Worm (Caenorhabditis elegans): Measurements from ENCODE around the gene T05H4.3.

T05H4.3 gene

DNA sequence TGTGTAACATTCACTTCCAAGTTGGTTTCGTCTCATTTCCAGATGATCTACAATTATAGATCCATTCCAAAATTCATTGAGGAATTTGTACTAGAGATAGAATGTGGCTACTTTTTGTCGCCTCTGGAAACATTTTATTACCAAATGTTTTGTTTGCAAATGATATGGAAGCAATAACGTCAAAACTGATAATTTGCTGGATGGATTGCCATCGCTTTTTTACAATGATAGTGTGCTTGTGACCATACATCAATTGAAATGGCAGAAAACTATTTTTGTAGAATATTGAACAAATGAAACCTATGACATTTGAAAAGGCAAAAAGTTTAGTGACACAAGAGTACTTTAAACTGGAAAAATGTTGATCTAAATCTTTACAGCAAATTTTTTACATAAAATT is 27.7 kb upstream of the T05H4.3 start:
- no peak for TF ChIP-seq ttx-3 (tag; optimal IDR thresholded peaks at IDR 0.05)
- no peak for TF ChIP-seq unc-3 (GFP tag; conservative IDR thresholded peaks at IDR 0.05)
- TF ChIP-seq unc-3 (tag; optimal IDR thresholded peaks at IDR 0.05), result no peak
- TF ChIP-seq fkh-6 (tag; optimal IDR thresholded peaks at IDR 0.05), result no peak
- no peak for TF ChIP-seq gmeb-2 (tag; optimal IDR thresholded peaks at IDR 0.05)
- no peak for TF ChIP-seq unc-42 (tag; optimal IDR thresholded peaks at IDR 0.05)
- TF ChIP-seq ama-1 (optimal IDR thresholded peaks at IDR 0.05), result no peak
- no peak for TF ChIP-seq pha-4 (tag; optimal IDR thresholded peaks at IDR 0.05)
- no peak for TF ChIP-seq ceh-45 (GFP tag; IDR thresholded peaks at IDR 0.05)
- no peak for TF ChIP-seq lin-11 (tag; optimal IDR thresholded peaks at IDR 0.05)
- TF ChIP-seq ceh-30 (tag; optimal IDR thresholded peaks at IDR 0.05), result no peak
- TF ChIP-seq tbx-2 (tag; optimal IDR thresholded peaks at IDR 0.05), result no peak
- no peak for TF ChIP-seq nhr-11 (tag; optimal IDR thresholded peaks at IDR 0.05)
- TF ChIP-seq pat-9 (tag; optimal IDR thresholded peaks at IDR 0.05), result no peak
- no peak for TF ChIP-seq C38D4.7 (GFP tag; optimal IDR thresholded peaks at IDR 0.05)
- no peak for TF ChIP-seq syd-9 (tag; optimal IDR thresholded peaks at IDR 0.05)

- no peak for TF ChIP-seq fkh-6 (tag; optimal IDR thresholded peaks at IDR 0.05)
- TF ChIP-seq ceh-9 (tag; optimal IDR thresholded peaks at IDR 0.05), result no peak
- TF ChIP-seq dmd-4 (tag; optimal IDR thresholded peaks at IDR 0.05; ENCODE audit: borderline replicate concordance), result no peak
- TF ChIP-seq C38D4.7 (GFP tag; optimal IDR thresholded peaks at IDR 0.05), result no peak
These were observed 27.2 kb upstream of the T05H4.3 start, which contains the start of gene cht-6 for ce11 chrV:6414985-6415384. TSS of gene cht-6 (plus strand) at chrV:6414993.

DNA sequence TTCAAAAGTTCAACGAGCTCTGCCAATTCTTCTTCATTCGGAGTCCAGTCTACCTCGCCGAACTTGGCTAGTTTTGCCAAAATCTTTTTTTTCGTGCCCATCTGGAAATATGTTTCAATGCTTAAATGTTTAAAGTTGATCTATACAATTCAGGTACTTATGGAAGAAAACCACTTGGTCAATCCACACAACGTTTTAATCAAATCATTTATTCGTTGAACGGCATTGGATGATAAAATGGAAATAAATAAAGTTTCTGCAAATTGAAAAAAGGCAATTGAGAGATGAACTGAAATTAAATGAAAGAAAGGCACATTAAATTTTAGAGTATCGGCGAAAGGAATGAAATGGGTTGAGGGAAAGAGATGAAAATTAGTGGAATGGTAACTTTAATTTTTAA is 18.1 kb upstream of the T05H4.3 start, which contains the start of gene urb-1:
Gene urb-1, minus strand, starts transcription at position 101 of the 400 bp plus-strand sequence.
- TF ChIP-seq pha-4 (tag; optimal IDR thresholded peaks at IDR 0.05), result no peak
- no peak for TF ChIP-seq hlh-30 (tag; optimal IDR thresholded peaks at IDR 0.05; ENCODE audit: insufficient read depth)

DNA sequence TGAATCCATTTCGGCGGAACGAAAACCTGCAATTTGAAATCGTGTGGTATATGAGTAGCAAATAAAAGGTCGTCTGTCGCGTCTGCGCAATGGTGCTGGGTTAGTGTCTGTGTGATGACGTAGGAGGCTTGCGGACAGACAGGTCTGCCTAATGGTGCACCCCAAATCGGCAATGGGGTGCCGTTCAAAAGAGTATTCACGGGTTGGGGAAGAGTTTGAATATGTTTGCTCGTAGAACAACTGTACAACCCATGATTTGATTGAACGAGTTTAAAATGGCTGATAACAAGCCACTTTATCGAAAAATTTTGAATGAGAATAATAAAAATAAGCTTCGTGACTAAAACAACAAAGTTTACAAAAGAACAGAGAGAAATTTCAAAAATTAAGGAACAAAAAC is 16.2 kb upstream of the T05H4.3 start, which contains the start of gene T05H4.11:
Gene T05H4.11, minus strand, starts transcription at position 335 of the 400 bp plus-strand sequence.
- TF ChIP-seq unc-3 (GFP tag; conservative IDR thresholded peaks at IDR 0.05), result no peak
- no peak for TF ChIP-seq unc-3 (tag; optimal IDR thresholded peaks at IDR 0.05)
- TF ChIP-seq ref-2 (tag; optimal IDR thresholded peaks at IDR 0.05), result no peak
- no peak for TF ChIP-seq pqm-1 (tag; optimal IDR thresholded peaks at IDR 0.05)

DNA sequence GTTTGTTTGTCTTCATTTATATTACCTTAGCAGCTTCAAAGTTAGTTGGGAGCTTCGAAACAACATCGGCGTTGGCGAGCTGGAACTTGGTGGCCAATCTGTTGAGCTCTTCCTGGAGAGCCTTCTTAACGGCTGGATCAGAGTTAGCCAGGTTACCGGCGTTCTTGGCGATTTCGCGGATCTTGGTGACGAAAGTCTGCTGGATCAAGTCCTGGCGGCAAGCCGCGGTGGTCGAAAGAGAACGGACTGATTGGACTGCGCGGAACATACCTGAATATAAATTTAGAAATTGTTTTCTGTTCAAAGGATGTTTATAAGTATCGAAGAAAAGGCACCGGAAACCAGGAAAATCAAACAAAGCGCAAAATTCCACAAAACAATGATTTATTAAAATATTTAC is 15.3 kb upstream of the T05H4.3 start, which contains the start of gene atp-4:
Gene atp-4, minus strand, starts transcription at position 270 of the 400 bp plus-strand sequence.
- TF ChIP-seq syd-9 (tag; optimal IDR thresholded peaks at IDR 0.05) (no peak), pha-2 (tag; optimal IDR thresholded peaks at IDR 0.05) (no peak), rnt-1 (tag; optimal IDR thresholded peaks at IDR 0.05) (no peak), pag-3 (tag; optimal IDR thresholded peaks at IDR 0.05; ENCODE audit: borderline replicate concordance) (no peak), gmeb-2 (tag; optimal IDR thresholded peaks at IDR 0.05) (no peak), eyg-1 (tag; optimal IDR thresholded peaks at IDR 0.05) (no peak), madf-2 (tag; optimal IDR thresholded peaks at IDR 0.05) (no peak), ceh-45 (GFP tag; IDR thresholded peaks at IDR 0.05) (no peak), nhr-11 (tag; optimal IDR thresholded peaks at IDR 0.05) (no peak), fkh-6 (tag; optimal IDR thresholded peaks at IDR 0.05) (no peak), ceh-24 (tag; optimal IDR thresholded peaks at IDR 0.05) (no peak), pat-9 (tag; optimal IDR thresholded peaks at IDR 0.05) (no peak), tbx-7 (tag; optimal IDR thresholded peaks at IDR 0.05) (no peak), fkh-10 (GFP tag; optimal IDR thresholded peaks at IDR 0.05) (no peak), ahr-1 (tag; optimal IDR thresholded peaks at IDR 0.05) (no peak), ceh-14 (tag; optimal IDR thresholded peaks at IDR 0.05) (no peak), C38D4.7 (GFP tag; optimal IDR thresholded peaks at IDR 0.05) (no peak), C08G9.2 (tag; optimal IDR thresholded peaks at IDR 0.05) (no peak), unc-42 (tag; optimal IDR thresholded peaks at IDR 0.05) (no peak)

ce11 chrV:6427433-6427832 is 14.7 kb upstream of the T05H4.3 start:
- TF ChIP-seq madf-2 (tag; optimal IDR thresholded peaks at IDR 0.05), result no peak
- TF ChIP-seq ceh-30 (tag; optimal IDR thresholded peaks at IDR 0.05), result peak; percentile 33
- peak; percentile 27 for TF ChIP-seq K09A11.1 (tag; optimal IDR thresholded peaks at IDR 0.05; ENCODE audit: insufficient read depth)
- TF ChIP-seq ref-2 (tag; optimal IDR thresholded peaks at IDR 0.05), result no peak
- TF ChIP-seq nfya-1 (tag; optimal IDR thresholded peaks at IDR 0.05), result peak; percentile 26
- TF ChIP-seq tbx-2 (tag; optimal IDR thresholded peaks at IDR 0.05), result peak; percentile 18
- TF ChIP-seq rnt-1 (tag; optimal IDR thresholded peaks at IDR 0.05), result peak; percentile 67
- TF ChIP-seq pha-2 (tag; optimal IDR thresholded peaks at IDR 0.05), result no peak
- TF ChIP-seq C38D4.7 (GFP tag; optimal IDR thresholded peaks at IDR 0.05), result no peak

Data from whole organism, late embryonic.